Worm (Caenorhabditis elegans) whole organism, young adult: Measurements from ENCODE around the gene srx-46.

Experiments
- F55B11.4 ChIP-seq: sonication (generic microtip); optimal IDR thresholded peaks from 2 replicates; lab custom pipeline; 2016; ENCODE audit warnings: missing compliant biosample characterization, missing genetic modification characterization, borderline replicate concordance; ENCODE audit not compliant: insufficient read depth
- K12H6.12 ChIP-seq: fragments of 200-800 bp; sonication (Bioruptor generic); optimal IDR thresholded peaks from 2 replicates; lab custom pipeline; 2018; ENCODE audit warnings: mild to moderate bottlenecking, missing genetic modification characterization, missing compliant biosample characterization
- akir-1 ChIP-seq: fragments of 200-800 bp; sonication (Bioruptor generic); optimal IDR thresholded peaks from 2 replicates; lab custom pipeline; 2018; ENCODE audit warnings: mild to moderate bottlenecking, missing genetic modification characterization, moderate library complexity, missing compliant biosample characterization
- chd-7 ChIP-seq: sonication (generic microtip); optimal IDR thresholded peaks from 2 replicates; lab custom pipeline; 2016; ENCODE audit warnings: mild to moderate bottlenecking, missing genetic modification characterization, moderate library complexity, missing compliant biosample characterization
- dox-1 ChIP-seq: fragments of 200-800 bp; sonication (Bioruptor generic); IDR thresholded peaks from 2 replicates; pipeline ENCODE4 v1.3.6; 2022; ENCODE audit warnings: missing genetic modification reagents, missing genetic modification characterization, missing compliant biosample characterization
- dpl-1 ChIP-seq: fragments of 150-350 bp; optimal IDR thresholded peaks from 2 replicates; lab custom pipeline; 2014; ENCODE audit warnings: missing biosample characterization, missing genetic modification reagents, missing genetic modification characterization
- hmg-20 ChIP-seq: fragments of 200-800 bp; sonication (Bioruptor generic); IDR thresholded peaks from 2 replicates; pipeline ENCODE4 v1.3.6; 2022; ENCODE audit warnings: missing genetic modification reagents, missing genetic modification characterization, missing compliant biosample characterization
- lin-40 ChIP-seq: sonication (generic microtip); optimal IDR thresholded peaks from 2 replicates; lab custom pipeline; 2016; ENCODE audit warnings: missing genetic modification characterization, mild to moderate bottlenecking, missing compliant biosample characterization, missing genotype, missing genetic modification reagents
- nfya-1 ChIP-seq: sonication (generic microtip); optimal IDR thresholded peaks from 2 replicates; lab custom pipeline; 2017; ENCODE audit warnings: antibody characterized with exemption, missing compliant biosample characterization, missing genetic modification characterization, borderline replicate concordance; ENCODE audit not compliant: insufficient read depth
- nfya-2 ChIP-seq: fragments of 200-800 bp; sonication (Bioruptor generic); IDR thresholded peaks from 2 replicates; pipeline ENCODE4 v1.3.6; 2022; ENCODE audit warnings: missing genetic modification reagents, missing genetic modification characterization, missing compliant biosample characterization
- somi-1 ChIP-seq: fragments of 200-800 bp; sonication (Bioruptor generic); optimal IDR thresholded peaks from 2 replicates; lab custom pipeline; 2018; ENCODE audit warnings: mild to moderate bottlenecking, missing genetic modification characterization, missing compliant biosample characterization
- unc-62 ChIP-seq: fragments of 150-350 bp; optimal IDR thresholded peaks from 2 replicates; lab custom pipeline; 2014; ENCODE audit warnings: missing biosample characterization, missing genetic modification reagents, missing genetic modification characterization
- ztf-3 ChIP-seq: fragments of 200-800 bp; sonication (Bioruptor generic); optimal IDR thresholded peaks from 2 replicates; lab custom pipeline; 2018; ENCODE audit warnings: mild to moderate bottlenecking, missing genetic modification characterization, missing compliant biosample characterization

- no peak for TF ChIP-seq F55B11.4 (tag; lab: Kevin White, UChicago)
- no peak for TF ChIP-seq akir-1 (GFP tag; lab: Kevin White, UChicago)
- no peak for TF ChIP-seq dpl-1 (GFP tag; lab: Kevin White, UChicago)
- no peak for TF ChIP-seq hmg-20 (GFP tag; lab: Robert Waterston, UW)
- no peak for TF ChIP-seq chd-7 (tag; lab: Kevin White, UChicago)
- TF ChIP-seq unc-62 (GFP tag; lab: Kevin White, UChicago), result no peak
- TF ChIP-seq nfya-1 (tag; lab: Kevin White, UChicago), result no peak
- TF ChIP-seq ztf-3 (GFP tag; lab: Kevin White, UChicago), result no peak
- no peak for TF ChIP-seq K12H6.12 (tag; lab: Kevin White, UChicago)
- TF ChIP-seq nfya-2 (GFP tag; lab: Robert Waterston, UW), result no peak
- no peak for TF ChIP-seq somi-1 (GFP tag; lab: Kevin White, UChicago)
- no peak for TF ChIP-seq lin-40 (tag; lab: Kevin White, UChicago)
- no peak for TF ChIP-seq dox-1 (GFP tag; lab: Robert Waterston, UW)
These were observed 3.3 kb downstream of the srx-46 start, which contains the start of gene ttr-49 for ce11 chrV:9356345-9356744.
